Worm (Caenorhabditis elegans) whole organism, L3 larva: ENCODE results near the gene frpr-1.
A peak's percentile ranks its signal among the peaks of the same experiment; 100 is the strongest.

Experiments
- ama-1 ChIP-seq: fragments of 150-350 bp; optimal IDR thresholded peaks from 2 replicates; lab custom pipeline; 2018
- ceh-28 ChIP-seq: fragments of 150-350 bp; optimal IDR thresholded peaks from 2 replicates; lab custom pipeline; 2014; ENCODE audit warnings: missing biosample characterization, missing genetic modification reagents, missing genetic modification characterization
- fos-1 ChIP-seq: fragments of 150-350 bp; optimal IDR thresholded peaks from 2 replicates; lab custom pipeline; 2014; ENCODE audit warnings: missing biosample characterization, missing genetic modification characterization
- hmg-11 ChIP-seq: sonication (generic microtip); optimal IDR thresholded peaks from 2 replicates; lab custom pipeline; 2016; ENCODE audit warnings: missing genetic modification characterization, missing compliant biosample characterization
- jun-1 ChIP-seq: fragments of 150-350 bp; optimal IDR thresholded peaks from 2 replicates; lab custom pipeline; 2014; ENCODE audit warnings: missing biosample characterization, missing genetic modification reagents, missing genetic modification characterization
- nhr-76 ChIP-seq: fragments of 150-350 bp; sonication (generic microtip); optimal IDR thresholded peaks from 5 replicates; lab custom pipeline; 2014; ENCODE audit warnings: missing biosample characterization, missing genetic modification characterization
- snpc-4 ChIP-seq: fragments of 150-350 bp; optimal IDR thresholded peaks from 2 replicates; lab custom pipeline; 2014; ENCODE audit warnings: missing biosample characterization, missing genetic modification characterization

- TF ChIP-seq jun-1 (tag; lab: Kevin White, UChicago) (peak; percentile 11), nhr-76 (tag; lab: Kevin White, UChicago) (no peak), fos-1 (no peak), ama-1 (no peak), ceh-28 (tag; lab: Kevin White, UChicago) (no peak), hmg-11 (tag; lab: Kevin White, UChicago) (peak; percentile 7), snpc-4 (tag; lab: Kevin White, UChicago) (no peak)
Measured at ce11 chrX:8089266-8089909, 40.1 kb downstream of the frpr-1 start.
